Worm (Caenorhabditis elegans) whole organism, mixed stage, embryonic: Measurements from ENCODE around the gene glo-4.

Source experiments
- M03D4.4 ChIP-seq: sonication (generic microtip); optimal IDR thresholded peaks from 2 replicates; lab custom pipeline; 2017; ENCODE audit warnings: mild to moderate bottlenecking, missing genetic modification characterization, missing compliant biosample characterization
- bed-3 ChIP-seq: fragments of 200-800 bp; sonication (Bioruptor generic); optimal IDR thresholded peaks from 3 replicates; lab custom pipeline; 2018; ENCODE audit warnings: mild to moderate bottlenecking, missing genetic modification characterization, moderate library complexity, missing compliant biosample characterization
- blmp-1 ChIP-seq: fragments of 150-350 bp; optimal IDR thresholded peaks from 2 replicates; lab custom pipeline; 2014; ENCODE audit warnings: missing biosample characterization, missing genetic modification characterization
- ceh-39 ChIP-seq: fragments of 150-350 bp; optimal IDR thresholded peaks from 2 replicates; lab custom pipeline; 2014; ENCODE audit warnings: missing biosample characterization, missing genetic modification characterization
- ceh-43 ChIP-seq: fragments of 200-800 bp; sonication (Bioruptor generic); optimal IDR thresholded peaks from 2 replicates; lab custom pipeline; 2018; ENCODE audit warnings: mild to moderate bottlenecking, missing genetic modification characterization, moderate library complexity, missing compliant biosample characterization
- ceh-83 ChIP-seq: fragments of 200-800 bp; sonication (Bioruptor generic); optimal IDR thresholded peaks from 2 replicates; lab custom pipeline; 2018; ENCODE audit warnings: mild to moderate bottlenecking, missing genetic modification characterization, missing compliant biosample characterization
- ces-1 ChIP-seq: fragments of 150-350 bp; optimal IDR thresholded peaks from 2 replicates; lab custom pipeline; 2014; ENCODE audit warnings: missing biosample characterization, missing genetic modification reagents, missing genetic modification characterization
- cnd-1 ChIP-seq: fragments of 200-800 bp; sonication (Bioruptor generic); optimal IDR thresholded peaks from 2 replicates; lab custom pipeline; 2018; ENCODE audit warnings: mild to moderate bottlenecking, missing genetic modification characterization, missing compliant biosample characterization
- drap-1 ChIP-seq: fragments of 200-800 bp; sonication (Bioruptor generic); optimal IDR thresholded peaks from 3 replicates; lab custom pipeline; 2018; ENCODE audit warnings: mild to moderate bottlenecking, missing genetic modification characterization, missing compliant biosample characterization
- elt-1 ChIP-seq: sonication (generic microtip); optimal IDR thresholded peaks from 2 replicates; lab custom pipeline; 2017; ENCODE audit warnings: missing genetic modification characterization, mild to moderate bottlenecking, missing compliant biosample characterization, antibody characterized with exemption, moderate library complexity, borderline replicate concordance; ENCODE audit not compliant: insufficient read depth
- elt-3 ChIP-seq: fragments of 150-350 bp; optimal IDR thresholded peaks from 2 replicates; lab custom pipeline; 2014; ENCODE audit warnings: missing biosample characterization, missing genetic modification characterization
- flh-1 ChIP-seq: fragments of 200-800 bp; sonication (Bioruptor generic); optimal IDR thresholded peaks from 2 replicates; lab custom pipeline; 2018; ENCODE audit warnings: mild to moderate bottlenecking, missing genetic modification characterization, moderate library complexity, missing compliant biosample characterization
- ham-2 ChIP-seq: fragments of 200-800 bp; sonication (Bioruptor generic); optimal IDR thresholded peaks from 2 replicates; lab custom pipeline; 2018; ENCODE audit warnings: mild to moderate bottlenecking, missing genetic modification characterization, missing compliant biosample characterization
- hlh-1 ChIP-seq: fragments of 150-350 bp; optimal IDR thresholded peaks from 2 replicates; lab custom pipeline; 2014; ENCODE audit warnings: missing biosample characterization, missing genetic modification reagents, missing genetic modification characterization
- lin-13 ChIP-seq: fragments of 150-350 bp; optimal IDR thresholded peaks from 2 replicates; lab custom pipeline; 2014; ENCODE audit warnings: missing biosample characterization, missing genetic modification characterization
- lin-32 ChIP-seq: fragments of 200-800 bp; sonication (Bioruptor generic); optimal IDR thresholded peaks from 2 replicates; lab custom pipeline; 2018; ENCODE audit warnings: mild to moderate bottlenecking, missing genetic modification characterization, missing compliant biosample characterization
- lsy-2 ChIP-seq: fragments of 150-350 bp; optimal IDR thresholded peaks from 2 replicates; lab custom pipeline; 2014; ENCODE audit warnings: missing biosample characterization, missing genetic modification characterization
- mab-5 ChIP-seq: fragments of 150-350 bp; optimal IDR thresholded peaks from 2 replicates; lab custom pipeline; 2014; ENCODE audit warnings: missing biosample characterization, missing genetic modification characterization
- mep-1 ChIP-seq: fragments of 150-350 bp; optimal IDR thresholded peaks from 2 replicates; lab custom pipeline; 2017; ENCODE audit warnings: missing biosample characterization, missing genetic modification reagents, missing genetic modification characterization, inconsistent platforms
- mls-2 ChIP-seq: sonication (generic microtip); optimal IDR thresholded peaks from 2 replicates; lab custom pipeline; 2016; ENCODE audit warnings: mild to moderate bottlenecking, missing genetic modification characterization, moderate library complexity, missing compliant biosample characterization
- nhr-12 ChIP-seq: fragments of 150-350 bp; optimal IDR thresholded peaks from 2 replicates; lab custom pipeline; 2014; ENCODE audit warnings: missing biosample characterization, missing genetic modification characterization
- nhr-2 ChIP-seq: fragments of 150-350 bp; optimal IDR thresholded peaks from 2 replicates; lab custom pipeline; 2014; ENCODE audit warnings: missing biosample characterization, missing genetic modification characterization
- nhr-237 ChIP-seq: fragments of 150-350 bp; optimal IDR thresholded peaks from 2 replicates; lab custom pipeline; 2014; ENCODE audit warnings: missing biosample characterization, missing genetic modification characterization
- nhr-28 ChIP-seq: fragments of 150-350 bp; optimal IDR thresholded peaks from 2 replicates; lab custom pipeline; 2014; ENCODE audit warnings: missing biosample characterization, missing genetic modification characterization
- nhr-76 ChIP-seq: sonication (generic microtip); optimal IDR thresholded peaks from 2 replicates; lab custom pipeline; 2017; ENCODE audit warnings: missing biosample characterization, missing genetic modification characterization
- pha-4 ChIP-seq: fragments of 150-350 bp; optimal IDR thresholded peaks from 2 replicates; lab custom pipeline; 2018; ENCODE audit warnings: missing biosample characterization, missing genetic modification reagents, missing genetic modification characterization
- sem-2 ChIP-seq: fragments of 200-800 bp; sonication (Bioruptor generic); optimal IDR thresholded peaks from 2 replicates; lab custom pipeline; 2018; ENCODE audit warnings: mild to moderate bottlenecking, missing genetic modification characterization, missing compliant biosample characterization
- snpc-4 ChIP-seq: fragments of 150-350 bp; optimal IDR thresholded peaks from 2 replicates; lab custom pipeline; 2014; ENCODE audit warnings: missing biosample characterization, missing genetic modification characterization
- sptf-1 ChIP-seq: sonication (generic microtip); optimal IDR thresholded peaks from 2 replicates; lab custom pipeline; 2017; ENCODE audit warnings: mild to moderate bottlenecking, missing genetic modification characterization, moderate library complexity, missing compliant biosample characterization
- tbx-8 ChIP-seq: fragments of 200-800 bp; sonication (Bioruptor generic); optimal IDR thresholded peaks from 2 replicates; lab custom pipeline; 2018; ENCODE audit warnings: mild to moderate bottlenecking, missing genetic modification characterization, moderate library complexity, missing compliant biosample characterization
- unc-120 ChIP-seq: sonication (generic microtip); optimal IDR thresholded peaks from 2 replicates; lab custom pipeline; 2017; ENCODE audit warnings: missing genetic modification characterization, missing compliant biosample characterization; ENCODE audit not compliant: poor library complexity, severe bottlenecking
- unc-39 ChIP-seq: fragments of 150-350 bp; optimal IDR thresholded peaks from 2 replicates; lab custom pipeline; 2014; ENCODE audit warnings: missing biosample characterization, missing genetic modification characterization
- unc-62 ChIP-seq: fragments of 150-350 bp; optimal IDR thresholded peaks from 2 replicates; lab custom pipeline; 2014; ENCODE audit warnings: missing biosample characterization, missing genetic modification reagents, missing genetic modification characterization
- zip-8 ChIP-seq: fragments of 150-350 bp; optimal IDR thresholded peaks from 2 replicates; lab custom pipeline; 2014; ENCODE audit warnings: missing biosample characterization, missing genetic modification characterization
- ztf-11 ChIP-seq: fragments of 150-350 bp; optimal IDR thresholded peaks from 2 replicates; lab custom pipeline; 2014; ENCODE audit warnings: missing biosample characterization, missing genetic modification characterization

The glo-4 gene

DNA sequence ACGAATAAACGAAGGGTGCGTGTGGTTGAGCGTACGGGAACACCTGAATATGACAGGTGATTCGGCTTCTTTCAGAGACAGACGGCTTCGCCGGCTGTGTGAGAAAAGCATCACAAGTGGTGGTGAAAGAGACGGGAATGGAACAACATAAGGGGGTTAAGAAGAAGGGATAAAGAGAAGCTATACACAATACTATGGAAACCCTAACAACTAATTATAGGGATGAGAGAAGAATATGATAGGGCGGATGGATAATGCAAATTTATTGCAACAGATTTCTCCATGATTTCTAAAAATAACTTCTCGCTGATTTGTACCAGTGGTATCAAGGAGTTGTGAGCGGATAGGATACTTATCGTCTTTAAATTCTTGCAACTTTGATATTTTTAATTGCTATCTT, 39.1 kb upstream of the glo-4 start, which contains the start of gene hlh-10:
Gene hlh-10, minus strand, starts transcription at position 101 of the 400 bp plus-strand sequence.
- TF ChIP-seq M03D4.4 (no peak), nhr-2 (tag; lab: Kevin White, UChicago) (no peak), lsy-2 (tag; lab: Kevin White, UChicago) (no peak), ces-1 (GFP tag; lab: Kevin White, UChicago) (no peak), mep-1 (no peak), ztf-11 (no peak), unc-62 (GFP tag; lab: Kevin White, UChicago) (no peak), blmp-1 (tag; lab: Kevin White, UChicago) (no peak), hlh-1 (no peak), nhr-28 (tag; lab: Kevin White, UChicago) (no peak), ceh-83 (GFP tag; lab: Kevin White, UChicago) (no peak), cnd-1 (tag; lab: Kevin White, UChicago) (no peak), nhr-12 (tag; lab: Kevin White, UChicago) (no peak), unc-39 (tag; lab: Kevin White, UChicago) (no peak), sptf-1 (tag; lab: Kevin White, UChicago) (no peak)

DNA sequence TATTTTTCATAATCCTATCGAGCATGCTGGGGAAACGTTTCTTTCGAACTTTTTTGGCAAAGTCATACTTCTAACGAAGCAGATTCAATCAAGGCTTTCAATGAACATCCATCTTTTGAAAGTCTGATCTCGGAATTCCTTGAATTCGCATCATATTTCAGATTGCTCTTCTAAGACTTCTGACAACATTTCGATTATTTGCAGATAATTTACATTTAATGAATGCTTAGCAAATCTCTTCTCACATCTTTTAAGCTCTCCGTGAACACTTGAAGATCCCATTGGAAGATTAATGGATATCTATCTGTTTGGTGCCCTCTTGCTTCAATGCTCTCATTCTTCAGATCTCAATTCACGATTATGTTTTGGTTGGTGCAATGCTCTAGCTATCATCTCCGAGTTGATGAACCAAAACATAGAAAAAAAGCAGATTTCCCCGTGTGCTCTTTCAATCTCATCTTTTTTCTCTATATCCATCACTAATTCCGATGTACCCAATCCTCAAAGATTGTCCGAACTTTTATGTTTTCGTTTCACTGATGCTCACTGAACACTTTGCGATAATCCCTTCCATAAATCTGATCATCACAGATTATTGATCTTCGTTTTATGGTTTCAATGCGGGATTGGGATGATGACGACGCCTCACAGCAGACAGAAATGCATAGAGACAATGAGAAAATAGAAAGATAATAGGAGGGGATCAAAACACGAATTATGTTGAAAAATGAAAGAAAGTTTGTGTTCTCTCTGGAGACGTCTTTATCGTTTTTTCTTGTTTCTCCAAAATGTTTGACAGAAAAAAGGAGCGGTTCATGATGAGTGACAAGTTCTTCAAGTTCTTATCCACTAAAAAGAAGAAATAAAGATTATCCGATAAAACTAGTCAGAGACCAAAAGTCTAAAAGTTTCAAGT, 31.4 kb upstream of the glo-4 start:
- TF ChIP-seq tbx-8 (no peak), sem-2 (GFP tag; lab: Kevin White, UChicago) (no peak), mab-5 (tag; lab: Kevin White, UChicago) (peak; percentile 14), nhr-12 (tag; lab: Kevin White, UChicago) (no peak), hlh-1 (no peak), unc-39 (tag; lab: Kevin White, UChicago) (no peak), unc-120 (tag; lab: Kevin White, UChicago) (peak; percentile 5), ces-1 (GFP tag; lab: Kevin White, UChicago) (no peak), unc-62 (GFP tag; lab: Kevin White, UChicago) (peak; percentile 63)

ce11 chrV:9273587-9273986, 30.6 kb upstream of the glo-4 start:
- no peak for TF ChIP-seq zip-8 (tag; lab: Kevin White, UChicago)
- TF ChIP-seq flh-1 (GFP tag; lab: Kevin White, UChicago), result no peak
- peak; percentile 17 for TF ChIP-seq ceh-83 (GFP tag; lab: Kevin White, UChicago)
- TF ChIP-seq unc-39 (tag; lab: Kevin White, UChicago), result no peak
- TF ChIP-seq hlh-1, result peak; percentile 67
- no peak for TF ChIP-seq nhr-76 (tag; lab: Kevin White, UChicago)
- no peak for TF ChIP-seq snpc-4 (tag; lab: Kevin White, UChicago)
- TF ChIP-seq drap-1 (GFP tag; lab: Kevin White, UChicago), result no peak
- TF ChIP-seq nhr-237, result peak; percentile 44
- TF ChIP-seq cnd-1 (tag; lab: Kevin White, UChicago), result no peak
- no peak for TF ChIP-seq ceh-43
- no peak for TF ChIP-seq nhr-12 (tag; lab: Kevin White, UChicago)
- no peak for TF ChIP-seq lin-13 (tag; lab: Kevin White, UChicago)
- no peak for TF ChIP-seq lin-32 (GFP tag; lab: Kevin White, UChicago)
- TF ChIP-seq sptf-1 (tag; lab: Kevin White, UChicago), result peak; percentile 65
- TF ChIP-seq bed-3 (GFP tag; lab: Kevin White, UChicago), result no peak
- TF ChIP-seq unc-120 (tag; lab: Kevin White, UChicago), result peak; percentile 49
- no peak for TF ChIP-seq nhr-28 (tag; lab: Kevin White, UChicago)
- TF ChIP-seq ham-2 (GFP tag; lab: Kevin White, UChicago), result no peak
- TF ChIP-seq nhr-2 (tag; lab: Kevin White, UChicago), result no peak
- TF ChIP-seq mab-5 (tag; lab: Kevin White, UChicago), result no peak
- TF ChIP-seq lsy-2 (tag; lab: Kevin White, UChicago), result peak; percentile 7
- peak; percentile 10 for TF ChIP-seq pha-4
- TF ChIP-seq sem-2 (GFP tag; lab: Kevin White, UChicago), result no peak
- peak; percentile 42 for TF ChIP-seq unc-62 (GFP tag; lab: Kevin White, UChicago)
- TF ChIP-seq elt-3, result no peak
- TF ChIP-seq elt-1 (tag; lab: Kevin White, UChicago), result no peak
- no peak for TF ChIP-seq blmp-1 (tag; lab: Kevin White, UChicago)
- no peak for TF ChIP-seq tbx-8
- TF ChIP-seq mls-2 (tag; lab: Kevin White, UChicago), result peak; percentile 72
- TF ChIP-seq mep-1, result peak; percentile 52
- TF ChIP-seq ztf-11, result no peak
- peak; percentile 47 for TF ChIP-seq ces-1 (GFP tag; lab: Kevin White, UChicago)
- no peak for TF ChIP-seq ceh-39 (tag; lab: Kevin White, UChicago)
- TF ChIP-seq M03D4.4, result peak; percentile 40
